Worm (Caenorhabditis elegans) whole organism, dauer: ENCODE results near the gene C34C6.9.

Source experiments
- unc-62 ChIP-seq: sonication (generic microtip); optimal IDR thresholded peaks from 2 replicates; lab custom pipeline; 2017; ENCODE audit warnings: missing biosample characterization, missing genetic modification reagents, missing genetic modification characterization

Gene C34C6.9

DNA sequence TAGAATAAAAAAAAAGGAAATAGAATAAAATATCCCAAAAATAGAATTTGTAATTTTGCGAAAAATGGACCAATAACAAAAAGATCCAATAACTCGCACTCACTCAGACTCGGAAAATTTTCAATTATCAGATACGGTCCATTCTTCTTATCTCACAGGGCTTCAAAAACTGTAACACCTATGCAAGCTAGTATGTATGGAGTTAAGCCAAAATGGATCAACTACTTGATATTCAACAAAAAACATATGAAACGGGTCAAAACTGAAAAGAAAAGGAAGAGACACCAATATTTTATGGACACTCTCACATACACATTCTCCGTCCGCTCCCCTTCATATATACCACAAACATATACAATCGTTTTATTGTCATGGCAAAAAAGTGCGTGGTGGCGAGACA, at the start of gene C34C6.9:
C34C6.9 (plus strand) TSS at position 301 of the 400 bp plus-strand sequence.
- TF ChIP-seq unc-62 (GFP tag; lab: Kevin White, UChicago): no peak

DNA sequence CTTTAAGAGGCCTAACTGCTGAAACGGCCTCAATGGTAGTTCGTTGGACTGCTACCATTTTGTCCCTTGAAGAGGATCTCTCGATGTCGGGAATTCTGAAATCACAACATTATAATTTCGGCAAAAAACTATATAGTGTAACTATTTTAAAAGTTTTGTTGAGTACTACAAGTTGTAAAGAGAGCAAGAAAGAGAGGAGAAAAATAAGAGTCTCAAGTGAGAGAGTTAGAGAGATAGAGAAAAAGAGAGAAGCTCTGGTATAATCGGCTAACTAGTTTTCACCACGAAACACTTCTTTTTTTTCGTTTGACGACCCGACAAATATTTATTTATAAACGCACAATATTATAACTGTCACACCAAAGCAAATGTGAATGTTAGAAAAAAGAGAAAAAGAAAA, 48.1 kb upstream of the C34C6.9 start, which contains the start of gene vab-9:
vab-9 (minus strand) TSS at position 101 of the 400 bp plus-strand sequence.
- no peak for TF ChIP-seq unc-62 (GFP tag; lab: Kevin White, UChicago)

DNA sequence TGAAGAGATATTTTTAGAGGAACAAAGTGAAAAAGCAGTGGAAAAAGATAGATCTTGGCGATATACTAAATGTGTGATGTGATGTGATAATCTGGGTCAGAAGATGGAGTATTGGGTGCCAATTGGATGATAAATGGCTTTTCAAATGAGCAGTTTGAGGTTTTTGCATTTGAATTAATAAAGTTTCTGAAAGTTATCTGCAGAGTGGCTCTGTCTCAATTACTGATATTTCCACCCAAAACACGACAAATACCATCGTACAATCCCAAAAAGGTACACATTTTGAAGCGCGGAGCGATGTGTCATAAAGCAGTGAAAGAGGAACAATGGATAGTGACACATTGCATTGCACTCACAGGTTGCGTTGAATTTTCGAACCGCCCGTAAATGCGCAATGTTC, 46.2 kb upstream of the C34C6.9 start:
- TF ChIP-seq unc-62 (GFP tag; lab: Kevin White, UChicago): no peak

ce11 chrII:8640503-8640902, 45.2 kb upstream of the C34C6.9 start:
- TF ChIP-seq unc-62 (GFP tag; lab: Kevin White, UChicago): no peak

- no peak for TF ChIP-seq unc-62 (GFP tag; lab: Kevin White, UChicago)
Observed at ce11 chrII:8641131-8641530, 44.6 kb upstream of the C34C6.9 start, which contains the start of gene D2085.7. Gene D2085.7 (plus strand): TSS chrII:8641381.

ce11 chrII:8642376-8642775, 43.3 kb upstream of the C34C6.9 start:
- TF ChIP-seq unc-62 (GFP tag; lab: Kevin White, UChicago): no peak

- TF ChIP-seq unc-62 (GFP tag; lab: Kevin White, UChicago): no peak
Observed at ce11 chrII:8643627-8644356, 41.9 kb upstream of the C34C6.9 start.

DNA sequence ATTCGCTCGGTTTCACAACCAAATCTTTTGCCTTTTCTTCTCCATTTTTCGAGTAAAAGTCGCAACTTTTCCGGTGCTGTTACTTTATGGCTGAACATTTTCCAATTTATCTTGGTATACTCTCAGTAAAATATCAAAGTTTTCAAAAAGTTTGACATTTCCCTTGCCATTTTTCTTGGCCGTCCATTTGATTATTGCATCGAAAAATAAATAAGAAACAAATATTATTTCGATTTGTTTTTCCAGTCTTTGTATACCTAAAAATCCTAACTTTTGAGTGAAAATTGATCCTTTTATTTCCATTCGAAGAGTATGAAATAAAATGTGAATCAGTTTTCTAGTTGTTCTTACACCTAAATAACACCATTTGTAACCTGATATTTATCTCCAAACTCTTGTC, 39.3 kb upstream of the C34C6.9 start:
- TF ChIP-seq unc-62 (GFP tag; lab: Kevin White, UChicago): no peak

DNA sequence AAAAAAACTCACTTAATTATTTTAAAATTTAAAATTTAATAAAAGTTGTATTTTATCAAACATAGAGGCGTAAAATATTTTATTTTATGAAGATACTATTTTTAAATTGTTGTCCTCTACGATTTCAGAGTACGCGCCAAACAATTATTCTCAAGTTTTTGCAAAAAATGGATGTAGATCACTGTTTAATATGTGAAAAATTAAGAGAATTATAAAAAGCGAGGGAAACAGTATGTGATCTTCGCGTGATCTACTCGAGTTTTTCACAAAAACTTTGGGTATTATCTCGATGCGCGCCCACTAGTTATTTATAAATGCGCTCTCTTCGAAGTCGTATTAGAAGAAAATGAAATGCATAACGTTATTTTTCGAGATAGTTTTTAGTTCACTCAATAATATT, 36.9 kb upstream of the C34C6.9 start:
- no peak for TF ChIP-seq unc-62 (GFP tag; lab: Kevin White, UChicago)

DNA sequence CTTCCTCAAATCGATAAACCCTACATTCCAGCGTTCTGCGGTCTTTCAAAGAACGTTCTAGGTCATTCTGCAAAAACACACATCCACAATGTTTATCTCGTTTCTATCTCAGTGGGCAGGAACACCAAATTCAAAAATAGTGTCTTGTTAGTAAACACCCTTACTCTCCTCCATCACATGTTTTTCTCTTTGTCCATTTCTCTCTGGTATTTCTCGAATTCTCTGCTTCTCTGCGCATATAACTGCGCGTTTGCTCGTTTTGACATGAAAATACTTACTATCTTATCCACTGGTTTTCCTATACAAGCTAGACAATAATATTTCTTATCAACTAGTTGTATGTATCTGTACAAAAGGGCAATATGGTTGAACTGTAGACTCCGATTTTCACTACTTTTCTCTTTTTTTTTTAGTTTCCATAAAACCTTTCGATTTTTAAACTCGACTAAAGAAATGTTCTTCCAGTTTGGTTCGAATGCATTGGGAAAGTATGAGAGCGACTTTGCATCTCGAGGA, 35.0 kb upstream of the C34C6.9 start, which contains the start of gene pyr-1:
pyr-1 (plus strand) TSS at position 466 of the 516 bp plus-strand sequence.
- TF ChIP-seq unc-62 (GFP tag; lab: Kevin White, UChicago): no peak

DNA sequence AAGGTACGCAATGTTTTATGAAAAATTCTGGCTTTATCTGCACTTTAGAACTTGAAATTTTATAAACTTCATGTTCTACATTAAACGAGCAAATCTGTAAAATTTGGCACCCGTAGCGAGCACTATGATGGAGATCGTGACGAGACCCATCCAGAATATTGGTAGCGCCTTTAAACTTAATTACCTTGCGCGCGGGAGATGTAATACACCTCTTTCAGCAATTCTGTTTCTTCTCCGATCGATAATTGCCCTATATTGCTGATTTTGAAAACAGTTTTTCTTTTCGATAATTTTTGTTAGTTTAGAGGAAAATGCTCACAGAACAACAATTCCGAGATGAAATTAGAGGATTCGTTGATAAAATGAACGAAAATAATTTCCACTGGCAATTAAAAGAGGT, 26.9 kb upstream of the C34C6.9 start, which contains the start of gene atg-10:
atg-10 (plus strand) TSS at position 301 of the 400 bp plus-strand sequence.
- TF ChIP-seq unc-62 (GFP tag; lab: Kevin White, UChicago): no peak

- TF ChIP-seq unc-62 (GFP tag; lab: Kevin White, UChicago): no peak
Observed at ce11 chrII:8661539-8661938, 24.2 kb upstream of the C34C6.9 start, which contains the start of the genes piga-1 and eif-2Bepsilon. Gene piga-1 (minus strand): TSS chrII:8661712. Gene eif-2Bepsilon (plus strand): TSS chrII:8661869.

DNA sequence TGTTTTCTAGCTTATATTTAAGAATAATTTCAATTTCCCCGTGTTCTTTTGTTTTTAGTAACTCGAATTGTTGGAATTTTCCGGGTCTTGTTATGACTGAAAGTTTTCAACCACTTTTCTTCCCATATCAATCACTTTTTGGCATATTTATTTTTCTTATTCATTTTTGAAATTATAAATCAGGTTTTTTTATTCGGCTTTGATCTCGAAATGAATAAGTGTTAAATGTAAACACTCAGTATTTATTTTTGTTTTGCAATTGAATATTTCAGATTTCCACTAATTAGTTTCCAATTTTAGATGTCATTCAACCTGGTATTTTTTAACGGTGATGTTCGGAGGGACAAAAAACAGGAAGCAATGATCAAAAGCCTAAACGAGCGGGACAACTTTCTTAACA, 21.2 kb upstream of the C34C6.9 start, which contains the start of gene etc-1:
etc-1 (plus strand) TSS at position 301 of the 400 bp plus-strand sequence.
- no peak for TF ChIP-seq unc-62 (GFP tag; lab: Kevin White, UChicago)

DNA sequence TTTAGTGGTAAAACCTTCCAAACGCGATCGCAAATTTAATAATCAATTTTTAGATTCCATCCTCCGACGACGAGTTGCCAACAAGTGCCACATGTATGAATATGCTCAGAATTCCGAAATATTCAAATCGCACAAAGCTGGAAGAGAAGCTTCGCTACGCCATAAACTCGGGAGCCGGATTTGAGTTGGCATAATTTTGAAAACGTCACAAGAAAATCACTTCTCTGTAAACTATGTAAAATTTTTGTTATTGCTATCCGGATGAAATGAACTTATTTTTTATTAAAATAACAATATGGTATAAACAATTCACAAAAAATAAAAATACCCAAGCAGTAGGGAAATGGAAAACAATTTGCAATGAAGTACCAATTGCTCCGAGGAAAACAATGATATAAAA, 16.9 kb upstream of the C34C6.9 start:
- no peak for TF ChIP-seq unc-62 (GFP tag; lab: Kevin White, UChicago)

- TF ChIP-seq unc-62 (GFP tag; lab: Kevin White, UChicago): no peak
Observed at ce11 chrII:8670835-8671234, 14.9 kb upstream of the C34C6.9 start.

DNA sequence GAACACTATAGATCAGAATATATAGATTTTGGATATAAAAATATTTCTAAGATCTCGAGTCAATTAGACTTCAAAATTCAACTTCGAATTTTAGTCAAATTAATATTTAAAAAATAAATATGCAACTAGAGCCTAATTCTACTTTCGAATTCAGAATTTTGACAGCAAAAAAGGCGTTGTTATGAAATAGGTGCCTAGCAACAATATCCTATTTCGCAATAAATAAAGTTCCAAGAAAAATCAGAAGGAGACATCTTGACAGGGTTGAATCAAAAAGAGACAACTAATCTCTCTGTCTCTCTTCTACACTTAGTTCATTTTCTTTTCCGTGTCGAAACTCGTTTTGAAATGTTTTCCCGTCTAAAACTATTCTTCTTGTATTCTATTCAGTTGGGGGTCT, 10.4 kb upstream of the C34C6.9 start:
- no peak for TF ChIP-seq unc-62 (GFP tag; lab: Kevin White, UChicago)

DNA sequence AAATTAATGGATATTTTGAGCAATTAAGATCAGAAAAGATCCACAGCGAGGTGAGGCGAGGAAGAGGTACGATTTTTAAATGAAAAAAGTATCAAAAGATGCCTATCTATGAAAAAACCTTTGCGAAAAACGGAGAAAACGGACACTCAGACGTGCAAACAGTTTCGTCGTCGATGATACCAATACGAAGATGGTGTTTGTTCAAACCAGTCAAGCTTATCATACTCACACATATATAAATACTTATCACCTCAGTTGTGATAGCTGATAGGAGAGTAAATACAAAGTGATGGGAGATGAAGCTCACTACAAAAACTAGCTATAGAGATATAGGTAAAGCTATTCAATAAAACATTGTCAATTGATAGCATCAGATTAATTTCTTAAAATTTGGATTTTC, 5.9 kb upstream of the C34C6.9 start:
- TF ChIP-seq unc-62 (GFP tag; lab: Kevin White, UChicago): no peak
